Fruit fly (Drosophila melanogaster): ENCODE results near the gene FoxK.

The FoxK gene

dm6 chr3L:11074043-11074853, 46.3 kb downstream of the FoxK start, which contains the start of the genes Pfdn2 and Noc1:
Gene Pfdn2 (minus strand): TSS chr3L:11074388.
Gene Noc1 (plus strand): TSS chr3L:11074769.
- TF ChIP-seq CG17801 (GFP tag; optimal IDR thresholded peaks at IDR 0.05; ENCODE audit: partially characterized antibody) = no peak

dm6 chr3L:11071057-11071456, 49.5 kb downstream of the FoxK start:
- TF ChIP-seq CG17801 (GFP tag; optimal IDR thresholded peaks at IDR 0.05; ENCODE audit: partially characterized antibody) = no peak

dm6 chr3L:11070372-11070854, 50.2 kb downstream of the FoxK start, which contains the start of gene Mocs1:
Gene Mocs1 (plus strand): TSS chr3L:11070526.
- TF ChIP-seq CG17801 (GFP tag; optimal IDR thresholded peaks at IDR 0.05; ENCODE audit: partially characterized antibody) = peak; percentile 48

dm6 chr3L:11069764-11070163, 50.8 kb downstream of the FoxK start, which contains the start of gene CG6310:
Gene CG6310 (minus strand): TSS chr3L:11069864.
- no peak for TF ChIP-seq CG17801 (GFP tag; optimal IDR thresholded peaks at IDR 0.05; ENCODE audit: partially characterized antibody)

dm6 chr3L:11065850-11066249, 54.7 kb downstream of the FoxK start:
- TF ChIP-seq CG17801 (GFP tag; optimal IDR thresholded peaks at IDR 0.05; ENCODE audit: partially characterized antibody) = no peak

- TF ChIP-seq CG17801 (GFP tag; optimal IDR thresholded peaks at IDR 0.05; ENCODE audit: partially characterized antibody) = peak; percentile 60
Measured at dm6 chr3L:11064689-11065088, 55.9 kb downstream of the FoxK start, which contains the start of the genes CG32075, CG45101 and SuUR. Gene CG32075 (minus strand): TSS chr3L:11064941. Gene CG45101 (plus strand): TSS chr3L:11064991. Gene SuUR (plus strand): TSS chr3L:11064991.

Data from ovary, adult (tissue).